Worm (Caenorhabditis elegans): ENCODE results near the gene col-127.

- TF ChIP-seq dmd-4 (tag; optimal IDR thresholded peaks at IDR 0.05; ENCODE audit: borderline replicate concordance) (no peak), dve-1 (tag; optimal IDR thresholded peaks at IDR 0.05) (no peak), tbx-2 (tag; optimal IDR thresholded peaks at IDR 0.05) (no peak), F13H6.1 (tag; optimal IDR thresholded peaks at IDR 0.05) (no peak)
Observed at ce11 chrIV:11273151-11273550, 7.2 kb upstream of the col-127 start, which contains the start of gene gtl-2.
